Fruit fly (Drosophila melanogaster): ENCODE results near the gene CG17560.

CG17560 gene

dm6 chr3R:16664144-16664825, 46.5 kb downstream of the CG17560 start (continued):
- TF ChIP-seq Ssrp (tag; optimal IDR thresholded peaks at IDR 0.05) (no peak), abd-A (tag; optimal IDR thresholded peaks at IDR 0.05) (peak; percentile 99), oc (tag; optimal IDR thresholded peaks at IDR 0.05) (no peak), chn (GFP tag; optimal IDR thresholded peaks at IDR 0.05) (no peak), CG2116 (GFP tag; optimal IDR thresholded peaks at IDR 0.05) (no peak), chinmo (GFP tag; IDR thresholded peaks at IDR 0.05; ENCODE audit: partially characterized antibody) (peak; percentile 63; the same call in 1 of the 4 replicates), en (GFP tag; optimal IDR thresholded peaks at IDR 0.05) (peak; percentile 31), caup (GFP tag; optimal IDR thresholded peaks at IDR 0.05; ENCODE audit: severe bottlenecking) (no peak), CG2120 (GFP tag; optimal IDR thresholded peaks at IDR 0.05) (no peak), CG9932 (GFP tag; IDR thresholded peaks at IDR 0.05) (no peak), Tbp (GFP tag; optimal IDR thresholded peaks at IDR 0.05) (no peak), shn (GFP tag; optimal IDR thresholded peaks at IDR 0.05) (no peak), unpg (GFP tag; optimal IDR thresholded peaks at IDR 0.05) (no peak), ato (GFP tag; IDR thresholded peaks at IDR 0.05; ENCODE audit: partially characterized antibody) (no peak), Awh (GFP tag; IDR thresholded peaks at IDR 0.05) (peak; percentile 84), CG14441 (GFP tag; IDR thresholded peaks at IDR 0.05) (no peak), danr (GFP tag; IDR thresholded peaks at IDR 0.05) (no peak), vvl (GFP tag; IDR thresholded peaks at IDR 0.05) (peak; percentile 67; the same call in 1 of the 2 replicates), bowl (GFP tag; IDR thresholded peaks at IDR 0.05) (no peak), btn (GFP tag; optimal IDR thresholded peaks at IDR 0.05) (no peak), dmrt99B (tag; optimal IDR thresholded peaks at IDR 0.05) (no peak), zfh2 (GFP tag; optimal IDR thresholded peaks at IDR 0.05) (no peak), CG12071 (GFP tag; optimal IDR thresholded peaks at IDR 0.05) (no peak), CG2129 (GFP tag; IDR thresholded peaks at IDR 0.05; ENCODE audit: partially characterized antibody) (no peak), CG13287 (GFP tag; IDR thresholded peaks at IDR 0.05; ENCODE audit: partially characterized antibody) (no peak), CG18764 (GFP tag; optimal IDR thresholded peaks at IDR 0.05) (no peak), CG17385 (GFP tag; optimal IDR thresholded peaks at IDR 0.05) (no peak), kni (GFP tag; optimal IDR thresholded peaks at IDR 0.05) (no peak), C15 (GFP tag; IDR thresholded peaks at IDR 0.05) (no peak), CG15011 (GFP tag; optimal IDR thresholded peaks at IDR 0.05) (no peak), ERR (GFP tag; optimal IDR thresholded peaks at IDR 0.05) (no peak), CG30020 (tag; optimal IDR thresholded peaks at IDR 0.05) (no peak), CG11560 (tag; IDR thresholded peaks at IDR 0.05) (no peak), CG15514 (GFP tag; optimal IDR thresholded peaks at IDR 0.05) (no peak)
